ENCODE assay signal across 1 fruit fly cellular context in the genomic region with DNA sequence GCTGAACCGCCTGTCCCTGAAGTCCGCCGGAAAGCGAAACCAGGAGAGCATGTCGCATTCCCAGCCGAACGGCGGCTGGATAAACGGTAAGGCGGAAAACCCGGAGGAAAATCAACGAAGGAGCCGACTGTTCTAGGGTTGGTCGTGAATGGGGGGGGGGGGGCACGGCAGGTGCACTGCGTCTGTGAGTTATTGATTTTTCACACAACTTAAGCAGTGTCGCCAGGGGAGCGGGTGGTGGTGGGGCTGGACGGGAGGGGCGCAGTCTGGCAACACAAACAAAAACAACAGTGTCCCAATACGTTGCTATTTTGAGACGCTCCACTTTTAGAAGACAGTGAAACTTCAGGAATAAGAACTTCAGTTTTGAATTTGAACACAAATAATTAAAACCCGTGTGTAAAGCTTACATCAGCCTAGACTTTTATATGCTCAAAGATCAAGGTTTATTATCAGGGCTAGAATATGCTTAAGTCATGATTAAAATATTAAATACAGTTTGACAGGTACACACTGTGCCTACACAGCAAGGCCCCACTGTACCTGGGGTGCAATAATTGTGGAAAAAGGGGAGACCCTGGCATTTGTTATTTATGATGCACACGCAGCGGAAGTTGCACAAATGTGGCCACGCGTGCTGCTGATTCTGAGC.
A peak's percentile ranks its signal among the peaks of the same experiment; 100 is the strongest.
TF ChIP-seq lines count a peak whose summit lies in the region.

No protein-coding gene starts in this region.

TF ChIP-seq in whole organism, embryonic, 481 proteins besides CTCF, POLR2A, EP300 and RAD21 (continued from another document):
- TF ChIP-seq Opbp (GFP tag; IDR thresholded peaks at IDR 0.05; lab: Robert Waterston, UW; ENCODE audit: partially characterized antibody) (no peak), CG9609 (GFP tag; optimal IDR thresholded peaks at IDR 0.05; lab: Kevin White, UChicago) (peak; percentile 38), sc (optimal IDR thresholded peaks at IDR 0.05; lab: Kevin White, UChicago) (no peak), sc (GFP tag; optimal IDR thresholded peaks at IDR 0.05; lab: Kevin White, UChicago) (peak; percentile 59), CG31441 (GFP tag; IDR thresholded peaks at IDR 0.05; lab: Robert Waterston, UW) (peak; percentile 65), CG7987 (GFP tag; optimal IDR thresholded peaks at IDR 0.05; lab: Kevin White, UChicago) (no peak), CoRest (tag; optimal IDR thresholded peaks at IDR 0.05; lab: Kevin White, UChicago) (peak; percentile 72), CG3847 (GFP tag; IDR thresholded peaks at IDR 0.05; lab: Robert Waterston, UW) (peak; percentile 14; the same call in 1 of the 2 replicates), ems (GFP tag; optimal IDR thresholded peaks at IDR 0.05; lab: Kevin White, UChicago) (peak; percentile 68), MESR4 (GFP tag; optimal IDR thresholded peaks at IDR 0.05; lab: Kevin White, UChicago) (no peak), D19A (tag; optimal IDR thresholded peaks at IDR 0.05; lab: Kevin White, UChicago) (peak; percentile 68), CG5245 (GFP tag; optimal IDR thresholded peaks at IDR 0.05; lab: Kevin White, UChicago) (peak; percentile 64), CG11093 (GFP tag; IDR thresholded peaks at IDR 0.05; lab: Robert Waterston, UW) (peak; percentile 72; the same call in 2 of the 3 replicates), sna (GFP tag; IDR thresholded peaks at IDR 0.05; lab: Robert Waterston, UW; ENCODE audit: partially characterized antibody) (no peak), CG1233 (GFP tag; optimal IDR thresholded peaks at IDR 0.05; lab: Kevin White, UChicago) (peak; percentile 56), CrebB (tag; optimal IDR thresholded peaks at IDR 0.05; lab: Kevin White, UChicago) (no peak), Bdp1 (GFP tag; optimal IDR thresholded peaks at IDR 0.05; lab: Kevin White, UChicago) (no peak), gcm (GFP tag; optimal IDR thresholded peaks at IDR 0.05; lab: Kevin White, UChicago) (peak; percentile 48), CG2129 (GFP tag; IDR thresholded peaks at IDR 0.05; lab: Robert Waterston, UW; ENCODE audit: partially characterized antibody) (no peak), maf-S (GFP tag; optimal IDR thresholded peaks at IDR 0.05; lab: Kevin White, UChicago) (peak; percentile 11), stc (GFP tag; IDR thresholded peaks at IDR 0.05; lab: Robert Waterston, UW) (peak; percentile 86), zfh2 (GFP tag; optimal IDR thresholded peaks at IDR 0.05; lab: Kevin White, UChicago) (peak; percentile 12), toy (GFP tag; IDR thresholded peaks at IDR 0.05; lab: Robert Waterston, UW) (no peak), fd3F (GFP tag; optimal IDR thresholded peaks at IDR 0.05; lab: Kevin White, UChicago) (peak; percentile 11), CG10959 (GFP tag; IDR thresholded peaks at IDR 0.05; lab: Robert Waterston, UW) (peak; percentile 37; the same call in 1 of the 2 replicates), CG4617 (GFP tag; optimal IDR thresholded peaks at IDR 0.05; lab: Kevin White, UChicago; ENCODE audit: borderline replicate concordance) (peak; percentile 2), CG13424 (tag; optimal IDR thresholded peaks at IDR 0.05; lab: Kevin White, UChicago) (peak; percentile 75), bowl (GFP tag; IDR thresholded peaks at IDR 0.05; lab: Robert Waterston, UW) (no peak), bcd (GFP tag; optimal IDR thresholded peaks at IDR 0.05; lab: Kevin White, UChicago) (peak; percentile 65), CG43689 (GFP tag; IDR thresholded peaks at IDR 0.05; lab: Robert Waterston, UW) (peak; percentile 47; the same call in 1 of the 2 replicates), Mes4 (GFP tag; optimal IDR thresholded peaks at IDR 0.05; lab: Kevin White, UChicago) (no peak), CG6272 (GFP tag; IDR thresholded peaks at IDR 0.05; lab: Robert Waterston, UW) (peak; percentile 40; the same call in 1 of the 2 replicates), CG9817 (tag; optimal IDR thresholded peaks at IDR 0.05; lab: Kevin White, UChicago) (peak; percentile 58), Trl (optimal IDR thresholded peaks at IDR 0.05; lab: Kevin White, UChicago) (no peak), Trl (GFP tag; optimal IDR thresholded peaks at IDR 0.05; lab: Kevin White, UChicago) (peak; percentile 36), CG11456 (GFP tag; IDR thresholded peaks at IDR 0.05; lab: Robert Waterston, UW) (0 out of 3 replicates have a peak, but pooled peaks have one; percentile 24), usp (GFP tag; optimal IDR thresholded peaks at IDR 0.05; lab: Kevin White, UChicago) (no peak), CG14667 (GFP tag; IDR thresholded peaks at IDR 0.05; lab: Robert Waterston, UW) (peak; percentile 72), Hey (tag; optimal IDR thresholded peaks at IDR 0.05; lab: Kevin White, UChicago) (no peak), CG2875 (GFP tag; optimal IDR thresholded peaks at IDR 0.05; lab: Kevin White, UChicago) (peak; percentile 71), CG4282 (GFP tag; optimal IDR thresholded peaks at IDR 0.05; lab: Kevin White, UChicago) (no peak), cad (GFP tag; optimal IDR thresholded peaks at IDR 0.05; lab: Kevin White, UChicago) (no peak), CG11560 (tag; IDR thresholded peaks at IDR 0.05; lab: Robert Waterston, UW) (no peak), CG7786 (GFP tag; optimal IDR thresholded peaks at IDR 0.05; lab: Kevin White, UChicago) (peak; percentile 7), Dad (GFP tag; optimal IDR thresholded peaks at IDR 0.05; lab: Kevin White, UChicago) (peak; percentile 17), Nf-YC (tag; optimal IDR thresholded peaks at IDR 0.05; lab: Kevin White, UChicago) (peak; percentile 6), Oaz (GFP tag; IDR thresholded peaks at IDR 0.05; lab: Robert Waterston, UW) (peak; percentile 17; the same call in 1 of the 2 replicates), Hand (GFP tag; optimal IDR thresholded peaks at IDR 0.05; lab: Kevin White, UChicago) (no peak), CG1024 (GFP tag; IDR thresholded peaks at IDR 0.05; lab: Robert Waterston, UW) (peak; percentile 28; the same call in 1 of the 2 replicates), HLH4C (GFP tag; IDR thresholded peaks at IDR 0.05; lab: Robert Waterston, UW; ENCODE audit: partially characterized antibody) (no peak), al (GFP tag; IDR thresholded peaks at IDR 0.05; lab: Robert Waterston, UW) (no peak), nau (GFP tag; optimal IDR thresholded peaks at IDR 0.05; lab: Kevin White, UChicago) (peak; percentile 85), CG15011 (GFP tag; optimal IDR thresholded peaks at IDR 0.05; lab: Kevin White, UChicago) (no peak), peb (GFP tag; IDR thresholded peaks at IDR 0.05; lab: Robert Waterston, UW) (peak; percentile 44; the same call in 1 of the 2 replicates), ap (GFP tag; IDR thresholded peaks at IDR 0.05; lab: Robert Waterston, UW) (peak; percentile 67), esg (GFP tag; conservative IDR thresholded peaks at IDR 0.05; lab: Robert Waterston, UW) (peak; percentile 80), chinmo (GFP tag; IDR thresholded peaks at IDR 0.05; lab: Robert Waterston, UW; ENCODE audit: partially characterized antibody) (no peak), CG6683 (GFP tag; optimal IDR thresholded peaks at IDR 0.05; lab: Kevin White, UChicago) (no peak), pho (GFP tag; optimal IDR thresholded peaks at IDR 0.05; lab: Kevin White, UChicago) (no peak), Atf-2 (GFP tag; optimal IDR thresholded peaks at IDR 0.05; lab: Kevin White, UChicago) (no peak), CG4404 (GFP tag; IDR thresholded peaks at IDR 0.05; lab: Robert Waterston, UW) (peak; percentile 49; the same call in 1 of the 2 replicates), dysf (GFP tag; IDR thresholded peaks at IDR 0.05; lab: Robert Waterston, UW) (peak; percentile 65), CG13296 (GFP tag; optimal IDR thresholded peaks at IDR 0.05; lab: Kevin White, UChicago) (peak; percentile 1), CG10979 (tag; optimal IDR thresholded peaks at IDR 0.05; lab: Kevin White, UChicago) (peak; percentile 80), zen (tag; optimal IDR thresholded peaks at IDR 0.05; lab: Kevin White, UChicago) (peak; percentile 35), br (optimal IDR thresholded peaks at IDR 0.05; lab: Kevin White, UChicago) (no peak), CG11504 (tag; optimal IDR thresholded peaks at IDR 0.05; lab: Kevin White, UChicago) (peak; percentile 85), CG9932 (GFP tag; IDR thresholded peaks at IDR 0.05; lab: Robert Waterston, UW) (peak; percentile 49), fd96Cb (tag; optimal IDR thresholded peaks at IDR 0.05; lab: Kevin White, UChicago) (peak; percentile 83), p53 (GFP tag; optimal IDR thresholded peaks at IDR 0.05; lab: Kevin White, UChicago) (no peak), CG8388 (GFP tag; optimal IDR thresholded peaks at IDR 0.05; lab: Kevin White, UChicago) (peak; percentile 73), CG12219 (GFP tag; optimal IDR thresholded peaks at IDR 0.05; lab: Kevin White, UChicago) (peak; percentile 64), CG13287 (GFP tag; IDR thresholded peaks at IDR 0.05; lab: Robert Waterston, UW; ENCODE audit: partially characterized antibody) (no peak), Bgb (GFP tag; IDR thresholded peaks at IDR 0.05; lab: Robert Waterston, UW; ENCODE audit: partially characterized antibody) (no peak), CG8359 (GFP tag; optimal IDR thresholded peaks at IDR 0.05; lab: Kevin White, UChicago; ENCODE audit: borderline replicate concordance) (no peak), sim (GFP tag; IDR thresholded peaks at IDR 0.05; lab: Robert Waterston, UW) (peak; percentile 62), YL-1 (GFP tag; optimal IDR thresholded peaks at IDR 0.05; lab: Kevin White, UChicago) (peak; percentile 32), CG32532 (GFP tag; IDR thresholded peaks at IDR 0.05; lab: Robert Waterston, UW) (peak; percentile 53), Camta (GFP tag; optimal IDR thresholded peaks at IDR 0.05; lab: Kevin White, UChicago) (peak; percentile 29), Sry-δ (GFP tag; optimal IDR thresholded peaks at IDR 0.05; lab: Kevin White, UChicago) (peak; percentile 31)
